Worm (Caenorhabditis elegans) whole organism, late embryonic: ENCODE data around the gene tdo-2.

Experiments used
- F13H6.1 ChIP-seq: sonication (generic microtip); optimal IDR thresholded peaks from 2 replicates; lab custom pipeline; 2016; ENCODE audit warnings: missing genetic modification characterization, missing compliant biosample characterization
- ceh-9 ChIP-seq: sonication (generic microtip); optimal IDR thresholded peaks from 2 replicates; lab custom pipeline; 2016; ENCODE audit warnings: mild to moderate bottlenecking, missing genetic modification characterization, inconsistent platforms, missing compliant biosample characterization
- che-1 ChIP-seq: sonication (generic microtip); optimal IDR thresholded peaks from 2 replicates; lab custom pipeline; 2016; ENCODE audit warnings: mild to moderate bottlenecking, missing genetic modification characterization, missing compliant biosample characterization
- elt-4 ChIP-seq: sonication (generic microtip); optimal IDR thresholded peaks from 2 replicates; lab custom pipeline; 2016; ENCODE audit warnings: missing genetic modification characterization, missing compliant biosample characterization
- ets-4 ChIP-seq: sonication (generic microtip); optimal IDR thresholded peaks from 2 replicates; lab custom pipeline; 2016; ENCODE audit warnings: missing genetic modification characterization, missing compliant biosample characterization
- lin-11 ChIP-seq: fragments of 200-800 bp; sonication (Bioruptor generic); optimal IDR thresholded peaks from 2 replicates; lab custom pipeline; 2018; ENCODE audit warnings: mild to moderate bottlenecking, missing genetic modification characterization, missing compliant biosample characterization
- rnt-1 ChIP-seq: sonication (generic microtip); optimal IDR thresholded peaks from 2 replicates; lab custom pipeline; 2016; ENCODE audit warnings: missing genetic modification characterization, missing compliant biosample characterization
- tbx-2 ChIP-seq: sonication (generic microtip); optimal IDR thresholded peaks from 2 replicates; lab custom pipeline; 2016; ENCODE audit warnings: missing genetic modification characterization, missing compliant biosample characterization
- unc-3 ChIP-seq, 2 experiments: fragments of 200-800 bp in 1 of 2; sonication (Bioruptor generic) in 1 of 2; sonication (generic microtip) in 1 of 2; conservative IDR thresholded peaks in 1 of 2; optimal IDR thresholded peaks in 1 of 2; 2 replicates each; pipeline versions ENCODE4 v1.3.6 to Lab custom; 2016 to 2022; ENCODE audit warnings: missing compliant biosample characterization in 2 of 2, missing genetic modification characterization in 2 of 2, missing genetic modification reagents in 1 of 2
- unc-55 ChIP-seq: sonication (generic microtip); optimal IDR thresholded peaks from 2 replicates; lab custom pipeline; 2017; ENCODE audit warnings: missing biosample characterization, missing genetic modification reagents, missing genetic modification characterization
- ztf-16 ChIP-seq: sonication (generic microtip); optimal IDR thresholded peaks from 2 replicates; lab custom pipeline; 2017; ENCODE audit warnings: missing genetic modification characterization, missing compliant biosample characterization

DNA sequence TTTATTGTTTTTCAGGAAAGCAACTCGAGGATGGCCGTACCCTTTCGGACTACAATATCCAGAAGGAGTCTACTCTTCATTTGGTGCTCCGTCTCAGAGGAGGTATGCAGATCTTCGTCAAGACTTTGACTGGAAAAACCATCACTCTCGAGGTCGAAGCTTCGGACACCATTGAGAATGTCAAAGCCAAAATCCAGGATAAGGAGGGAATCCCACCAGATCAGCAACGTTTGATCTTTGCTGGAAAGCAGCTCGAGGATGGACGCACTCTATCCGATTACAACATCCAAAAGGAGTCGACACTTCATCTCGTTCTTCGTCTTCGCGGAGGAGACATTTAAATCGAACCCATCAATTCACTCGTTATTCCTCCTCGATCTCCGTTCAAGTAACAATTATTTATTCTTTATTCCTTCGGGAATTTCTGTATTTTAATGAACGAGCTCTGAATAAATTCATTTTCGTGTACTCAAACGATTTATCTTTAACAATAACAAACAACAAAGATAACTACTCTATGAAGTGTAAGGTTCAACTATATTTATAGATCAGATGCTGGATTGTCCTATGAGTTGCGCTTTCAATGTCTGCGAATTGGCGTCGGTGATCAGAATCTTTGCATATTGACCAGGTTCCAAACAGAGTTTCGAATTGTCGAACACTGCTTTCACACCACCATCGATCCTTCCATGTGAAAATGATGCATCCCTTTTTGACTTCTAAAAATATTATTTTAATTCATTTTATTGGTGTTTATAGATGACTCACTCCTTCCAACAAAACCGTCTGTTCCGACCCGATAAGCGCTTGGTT lies 23.8 kb upstream of the tdo-2 start:
- TF ChIP-seq F13H6.1 (tag; lab: Kevin White, UChicago): no peak
- TF ChIP-seq ztf-16 (tag; lab: Kevin White, UChicago): no peak
- no peak for TF ChIP-seq unc-3 (GFP tag; conservative IDR thresholded peaks at IDR 0.05; lab: Robert Waterston, UW)
- TF ChIP-seq unc-3 (tag; optimal IDR thresholded peaks at IDR 0.05; lab: Kevin White, UChicago): no peak
- TF ChIP-seq ets-4 (tag; lab: Kevin White, UChicago): no peak
- no peak for TF ChIP-seq che-1
- no peak for TF ChIP-seq ceh-9 (tag; lab: Kevin White, UChicago)
- no peak for TF ChIP-seq rnt-1 (tag; lab: Kevin White, UChicago)
- TF ChIP-seq unc-55 (GFP tag; lab: Kevin White, UChicago): no peak
- TF ChIP-seq elt-4: no peak
- no peak for TF ChIP-seq tbx-2 (tag; lab: Kevin White, UChicago)
- TF ChIP-seq lin-11 (tag; lab: Kevin White, UChicago): no peak
